Fruit fly (Drosophila melanogaster) whole organism, pupa: ENCODE data around the gene CG14062.

Experiments
- CG10348 ChIP-seq: fragments of 200-800 bp; sonication (Bioruptor generic); IDR thresholded peaks from 2 replicates; pipeline ENCODE4 v1.3.6; 2022; ENCODE audit warnings: missing biosample characterization, missing genetic modification characterization
- CG12605 ChIP-seq: fragments of 200-800 bp; sonication (Bioruptor generic); IDR thresholded peaks from 2 replicates; pipeline ENCODE4 v1.3.6; 2022; ENCODE audit warnings: missing biosample characterization, missing genetic modification characterization
- CG13204 ChIP-seq: fragments of 200-800 bp; sonication (Bioruptor generic); optimal IDR thresholded peaks from 2 replicates; lab custom pipeline; 2018; ENCODE audit warnings: missing biosample characterization, mild to moderate bottlenecking, missing genetic modification characterization, moderate library complexity
- CG14655 ChIP-seq: fragments of 200-800 bp; sonication (Bioruptor generic); optimal IDR thresholded peaks from 3 replicates; lab custom pipeline; 2017; ENCODE audit warnings: mild to moderate bottlenecking, missing biosample characterization, missing genetic modification reagents, missing genetic modification characterization
- CG15710 ChIP-seq: fragments of 200-800 bp; sonication (Bioruptor generic); optimal IDR thresholded peaks from 2 replicates; lab custom pipeline; 2018; ENCODE audit warnings: missing biosample characterization, mild to moderate bottlenecking, missing genetic modification characterization, moderate library complexity
- CG17806 ChIP-seq: fragments of 200-800 bp; sonication (Bioruptor generic); optimal IDR thresholded peaks from 2 replicates; lab custom pipeline; 2018; ENCODE audit warnings: missing biosample characterization, mild to moderate bottlenecking, missing genetic modification characterization, moderate library complexity
- CG32121 ChIP-seq: fragments of 200-800 bp; sonication (Bioruptor generic); IDR thresholded peaks from 2 replicates; pipeline ENCODE4 v1.3.6; 2022; ENCODE audit warnings: missing biosample characterization, missing genetic modification characterization
- CG34367 ChIP-seq: fragments of 200-800 bp; sonication (Bioruptor generic); optimal IDR thresholded peaks from 2 replicates; lab custom pipeline; 2018; ENCODE audit warnings: missing biosample characterization, mild to moderate bottlenecking, missing genetic modification characterization
- CG4496 ChIP-seq: fragments of 200-800 bp; sonication (Bioruptor generic); IDR thresholded peaks from 3 replicates; pipeline ENCODE4 v1.3.6; 2022; ENCODE audit warnings: missing biosample characterization, missing genetic modification characterization
- CG8159 ChIP-seq: fragments of 200-800 bp; sonication (Bioruptor generic); optimal IDR thresholded peaks from 3 replicates; lab custom pipeline; 2018; ENCODE audit warnings: missing biosample characterization, mild to moderate bottlenecking, missing genetic modification characterization, moderate library complexity
- CG8301 ChIP-seq: fragments of 200-800 bp; sonication (Bioruptor generic); optimal IDR thresholded peaks from 2 replicates; lab custom pipeline; 2018; ENCODE audit warnings: missing biosample characterization, mild to moderate bottlenecking, missing genetic modification characterization
- CG9948 ChIP-seq: fragments of 200-800 bp; sonication (Bioruptor generic); optimal IDR thresholded peaks from 2 replicates; lab custom pipeline; 2018; ENCODE audit warnings: missing biosample characterization, mild to moderate bottlenecking, missing genetic modification characterization, moderate library complexity
- D1 ChIP-seq: fragments of 200-800 bp; sonication (Bioruptor generic); optimal IDR thresholded peaks from 2 replicates; lab custom pipeline; 2018; ENCODE audit warnings: missing biosample characterization, mild to moderate bottlenecking, missing genetic modification characterization, moderate library complexity
- EcR ChIP-seq: fragments of 200-800 bp; sonication (Bioruptor generic); optimal IDR thresholded peaks from 3 replicates; lab custom pipeline; 2019; ENCODE audit warnings: missing biosample characterization, missing genetic modification characterization, mild to moderate bottlenecking, moderate library complexity, missing genetic modification reagents
- Ets98B ChIP-seq: fragments of 200-800 bp; sonication (Bioruptor generic); IDR thresholded peaks from 2 replicates; pipeline ENCODE4 v1.3.6; 2022; ENCODE audit warnings: missing biosample characterization, missing genetic modification characterization
- Pif1A ChIP-seq: fragments of 200-800 bp; sonication (Bioruptor generic); optimal IDR thresholded peaks from 3 replicates; lab custom pipeline; 2016; ENCODE audit warnings: missing biosample characterization, missing genetic modification characterization
- Pif1B ChIP-seq: fragments of 200-800 bp; sonication (Bioruptor generic); optimal IDR thresholded peaks from 3 replicates; lab custom pipeline; 2016; ENCODE audit warnings: missing biosample characterization, missing genetic modification characterization
- Snoo ChIP-seq: fragments of 200-800 bp; sonication (Bioruptor generic); optimal IDR thresholded peaks from 3 replicates; lab custom pipeline; 2017; ENCODE audit warnings: missing biosample characterization, mild to moderate bottlenecking, missing genetic modification characterization, inconsistent platforms
- fd96Ca ChIP-seq: fragments of 200-800 bp; sonication (Bioruptor generic); IDR thresholded peaks from 3 replicates; pipeline ENCODE4 v1.3.6; 2022; ENCODE audit warnings: missing biosample characterization, missing genetic modification characterization
- gl ChIP-seq: fragments of 200-800 bp; sonication (Bioruptor generic); optimal IDR thresholded peaks from 2 replicates; lab custom pipeline; 2018; ENCODE audit warnings: missing biosample characterization, mild to moderate bottlenecking, missing genetic modification characterization
- rn ChIP-seq: fragments of 200-800 bp; sonication (Bioruptor generic); IDR thresholded peaks from 2 replicates; pipeline ENCODE4 v1.3.6; 2022; ENCODE audit warnings: missing biosample characterization, missing genetic modification characterization

CG14062 gene

DNA sequence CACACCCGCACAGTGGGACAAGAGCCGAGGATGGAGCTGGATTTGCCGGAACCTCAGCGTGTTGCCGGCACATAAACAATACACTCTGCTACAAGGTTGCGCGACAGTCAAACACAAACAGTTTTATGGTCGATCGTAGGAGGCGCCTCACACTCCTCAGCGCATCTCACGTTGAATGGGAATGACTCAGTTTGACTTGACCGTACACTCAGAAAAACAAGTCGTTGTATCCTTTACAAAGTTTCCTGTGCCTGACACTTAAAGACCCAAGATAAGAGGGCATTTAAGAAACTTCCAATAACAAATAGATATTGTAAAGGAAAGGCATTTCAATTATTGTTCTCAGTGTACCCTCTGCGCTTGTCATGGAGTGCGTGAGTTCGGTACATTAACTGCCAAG, 10.9 kb downstream of the CG14062 start:
- TF ChIP-seq EcR (GFP tag; lab: Kevin White, UChicago) (no peak), CG13204 (GFP tag; lab: Kevin White, UChicago) (no peak), CG17806 (peak; percentile 50), Snoo (tag; lab: Kevin White, UChicago) (no peak), CG8301 (tag; lab: Kevin White, UChicago) (peak; percentile 55), CG15710 (no peak), CG34367 (peak; percentile 8), CG9948 (tag; lab: Kevin White, UChicago) (peak; percentile 33), CG10348 (GFP tag; lab: Robert Waterston, UW) (no peak), CG32121 (GFP tag; lab: Robert Waterston, UW) (peak; percentile 55; the same call in 1 of the 2 replicates), Pif1B (GFP tag; lab: Kevin White, UChicago) (no peak), rn (peak; percentile 43; the same call in 1 of the 2 replicates), Ets98B (GFP tag; lab: Robert Waterston, UW) (peak; percentile 61), Pif1A (peak; percentile 20), CG14655 (GFP tag; lab: Kevin White, UChicago) (peak; percentile 64), CG4496 (peak; percentile 76), CG8159 (peak; percentile 51), gl (tag; lab: Kevin White, UChicago) (no peak), fd96Ca (GFP tag; lab: Robert Waterston, UW) (peak; percentile 77), D1 (tag; lab: Kevin White, UChicago) (no peak), CG12605 (0 out of 2 replicates have a peak, but pooled peaks have one; percentile 24)
- TF ChIP-seq, all 21 proteins: peak for 13

DNA sequence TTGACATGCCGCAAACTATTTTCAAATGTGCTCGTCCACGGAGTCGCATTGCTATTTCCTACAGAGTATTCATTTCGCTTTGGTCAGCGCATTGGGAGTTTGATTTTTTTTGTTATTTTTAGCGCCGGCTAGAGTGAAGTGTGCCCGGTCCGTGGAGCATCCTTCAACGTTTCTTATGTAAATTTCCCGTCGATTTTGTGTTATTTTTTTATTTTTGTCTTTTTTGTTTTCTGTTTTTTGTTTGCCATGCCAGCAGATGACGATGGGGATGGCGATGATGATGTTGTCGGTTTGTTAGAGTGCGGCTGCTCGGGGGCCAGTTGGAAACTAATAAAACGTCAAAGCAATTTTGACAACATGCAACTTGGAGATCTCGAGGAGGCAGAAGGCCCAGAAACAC, 11.8 kb downstream of the CG14062 start:
- TF ChIP-seq CG32121 (GFP tag; lab: Robert Waterston, UW) (peak; percentile 45; the same call in 1 of the 2 replicates), Pif1A (no peak)

DNA sequence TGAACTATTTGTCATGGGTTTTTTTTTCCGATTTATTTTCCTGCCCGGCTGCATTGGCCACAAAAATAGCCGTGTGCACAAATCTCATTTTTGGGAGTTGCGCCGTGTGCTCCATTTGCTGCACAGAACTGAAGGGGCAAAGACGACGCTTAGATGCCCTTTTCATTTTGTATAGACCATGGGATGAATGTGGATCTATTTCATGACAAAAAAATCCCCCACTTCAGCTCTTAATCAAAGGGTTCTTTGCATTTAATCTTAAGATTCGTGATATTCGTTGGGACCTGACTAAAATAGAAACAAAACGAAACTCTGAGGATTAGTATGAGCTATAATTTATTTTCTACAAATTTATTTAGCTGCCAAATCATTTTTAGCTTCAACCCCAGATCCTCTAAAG, 12.6 kb downstream of the CG14062 start:
- TF ChIP-seq Pif1A (no peak), CG8301 (tag; lab: Kevin White, UChicago) (peak; percentile 26), CG14655 (GFP tag; lab: Kevin White, UChicago) (peak; percentile 37), fd96Ca (GFP tag; lab: Robert Waterston, UW) (no peak), CG8159 (no peak)
- TF ChIP-seq, all 21 proteins: peak for 2

DNA sequence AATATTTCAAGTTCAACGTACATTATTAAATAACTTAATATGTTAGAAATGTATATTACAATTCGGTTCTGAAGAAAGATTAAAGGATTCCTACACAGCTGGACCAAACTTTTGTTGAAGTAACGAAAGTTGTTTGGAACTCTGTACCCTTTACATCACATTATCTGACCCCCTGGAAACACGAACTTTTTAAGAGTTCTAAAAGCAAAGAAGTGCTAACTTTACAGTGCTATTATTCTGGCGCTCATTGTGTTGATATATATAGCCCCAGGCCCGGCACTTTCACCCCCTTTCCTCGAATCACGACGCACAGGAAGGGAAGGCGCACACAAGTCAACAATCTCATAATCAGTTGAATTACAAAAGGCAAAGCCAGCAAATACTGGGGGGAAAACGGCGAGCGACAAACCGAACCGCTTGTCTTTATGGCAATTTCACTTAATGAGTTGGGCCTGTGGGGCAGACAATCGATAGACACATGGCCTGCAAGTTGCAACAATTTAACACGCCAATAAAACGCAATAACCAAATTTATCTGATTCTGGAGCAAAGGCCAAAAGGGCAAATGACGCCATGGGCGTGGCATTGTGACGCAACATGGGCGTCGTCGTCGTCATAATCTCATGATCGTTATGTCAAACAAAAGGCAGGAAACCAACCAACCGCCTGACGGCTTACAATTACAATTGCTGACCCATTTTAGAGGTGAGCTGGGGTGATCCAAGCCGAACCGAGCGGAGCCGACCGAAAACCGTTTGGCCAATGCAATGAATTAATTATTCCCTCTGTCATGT, 13.3 kb downstream of the CG14062 start:
- TF ChIP-seq CG17806: no peak
- peak; percentile 51 for TF ChIP-seq CG15710
- peak; percentile 64 for TF ChIP-seq CG8159
- TF ChIP-seq D1 (tag; lab: Kevin White, UChicago): no peak
- TF ChIP-seq CG8301 (tag; lab: Kevin White, UChicago): peak; percentile 21
- peak; percentile 48; the same call in 1 of the 3 replicates for TF ChIP-seq CG4496
- peak; percentile 19 for TF ChIP-seq CG13204 (GFP tag; lab: Kevin White, UChicago)
- TF ChIP-seq CG10348 (GFP tag; lab: Robert Waterston, UW): no peak
- TF ChIP-seq CG14655 (GFP tag; lab: Kevin White, UChicago): peak; percentile 56
- TF ChIP-seq CG34367: no peak
- peak; percentile 47 for TF ChIP-seq Pif1A
- peak; percentile 40 for TF ChIP-seq Ets98B (GFP tag; lab: Robert Waterston, UW)
- no peak for TF ChIP-seq gl (tag; lab: Kevin White, UChicago)
- TF ChIP-seq CG32121 (GFP tag; lab: Robert Waterston, UW): no peak
- peak; percentile 83 for TF ChIP-seq EcR (GFP tag; lab: Kevin White, UChicago)
- TF ChIP-seq Pif1B (GFP tag; lab: Kevin White, UChicago): peak; percentile 31
- no peak; the same call in 1 of the 3 replicates for TF ChIP-seq fd96Ca (GFP tag; lab: Robert Waterston, UW)
- peak; percentile 31 for TF ChIP-seq Snoo (tag; lab: Kevin White, UChicago)
- TF ChIP-seq CG9948 (tag; lab: Kevin White, UChicago): peak; percentile 13
- no peak for TF ChIP-seq rn
- TF ChIP-seq CG12605: no peak

DNA sequence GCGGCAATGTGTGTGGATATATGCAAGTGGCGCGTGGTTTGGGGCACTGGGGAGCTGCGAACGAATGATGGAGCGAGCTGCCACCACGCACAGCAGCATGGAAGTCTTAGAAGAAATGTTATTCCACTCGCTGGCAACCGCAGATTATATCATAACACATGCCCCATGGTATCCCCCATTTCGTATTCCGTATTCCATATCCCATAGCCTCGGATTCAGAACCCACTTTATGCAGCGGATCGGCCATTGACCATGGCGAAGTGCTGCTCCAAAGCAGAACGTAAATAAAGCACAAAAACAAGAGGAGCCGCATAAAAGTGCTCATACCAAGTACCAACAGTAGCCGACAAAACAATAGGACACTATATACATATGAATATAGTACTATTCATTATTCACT, 14.0 kb downstream of the CG14062 start:
- TF ChIP-seq CG13204 (GFP tag; lab: Kevin White, UChicago): no peak
- peak; percentile 56 for TF ChIP-seq EcR (GFP tag; lab: Kevin White, UChicago)
- TF ChIP-seq, all 21 proteins: peak for 1

DNA sequence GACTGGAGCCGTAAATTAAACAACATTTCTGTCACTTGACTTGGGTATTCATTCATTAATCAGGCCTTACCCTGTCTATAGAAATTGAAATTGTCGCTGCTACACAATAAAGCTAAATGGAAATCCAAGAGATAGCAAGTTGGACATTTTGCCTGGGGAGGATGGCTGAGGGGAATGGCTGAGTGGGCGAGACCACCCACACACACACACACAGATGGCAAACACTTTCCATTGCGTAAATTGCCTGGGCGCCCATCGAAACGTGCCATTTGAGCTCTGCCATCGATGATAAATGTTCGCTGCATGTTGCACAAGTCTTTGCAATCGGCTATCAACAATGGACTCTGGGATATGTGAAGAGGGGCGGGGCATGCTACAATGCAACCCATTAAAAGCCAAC, 15.4 kb downstream of the CG14062 start:
- TF ChIP-seq CG8159 (no peak), Snoo (tag; lab: Kevin White, UChicago) (no peak), CG14655 (GFP tag; lab: Kevin White, UChicago) (no peak), CG13204 (GFP tag; lab: Kevin White, UChicago) (no peak), CG15710 (no peak), CG4496 (no peak), CG17806 (no peak), EcR (GFP tag; lab: Kevin White, UChicago) (no peak), D1 (tag; lab: Kevin White, UChicago) (no peak), CG12605 (no peak), gl (tag; lab: Kevin White, UChicago) (no peak)
